In genomic region chrIII:3869292-3869781, ce11 we compare ENCODE assay signal across 5 worm cellular contexts.
A peak's percentile ranks its signal among the peaks of the same experiment; 100 is the strongest.
TF ChIP-seq lines count a peak whose summit lies in the region.

No protein-coding gene starts in this region.

TF ChIP-seq in whole organism, L1 larva, 84 proteins besides CTCF, POLR2A, EP300 and RAD21 (continues in another document):
- TF ChIP-seq nhr-20 (tag; optimal IDR thresholded peaks at IDR 0.05; lab: Kevin White, UChicago) (peak; percentile 2), pqm-1 (tag; optimal IDR thresholded peaks at IDR 0.05; lab: Kevin White, UChicago) (no peak), hpl-2 (GFP tag; optimal IDR thresholded peaks at IDR 0.05; lab: Kevin White, UChicago) (peak; percentile 44), xbp-1 (tag; optimal IDR thresholded peaks at IDR 0.05; lab: Kevin White, UChicago) (peak; percentile 19), elt-3 (tag; optimal IDR thresholded peaks at IDR 0.05; lab: Kevin White, UChicago) (no peak), lin-39 (tag; optimal IDR thresholded peaks at IDR 0.05; lab: Kevin White, UChicago) (no peak), unc-30 (tag; optimal IDR thresholded peaks at IDR 0.05; lab: Kevin White, UChicago) (no peak), vab-15 (tag; optimal IDR thresholded peaks at IDR 0.05; lab: Kevin White, UChicago) (no peak), ceh-63 (GFP tag; optimal IDR thresholded peaks at IDR 0.05; lab: Kevin White, UChicago) (no peak), elt-2 (tag; optimal IDR thresholded peaks at IDR 0.05; lab: Kevin White, UChicago) (no peak), nhr-71 (tag; optimal IDR thresholded peaks at IDR 0.05; lab: Kevin White, UChicago) (peak; percentile 22), ceh-82 (tag; optimal IDR thresholded peaks at IDR 0.05; lab: Kevin White, UChicago) (no peak), lin-13 (GFP tag; optimal IDR thresholded peaks at IDR 0.05; lab: Kevin White, UChicago) (no peak), fkh-4 (tag; optimal IDR thresholded peaks at IDR 0.05; lab: Kevin White, UChicago; ENCODE audit: borderline replicate concordance) (no peak), mdl-1 (tag; optimal IDR thresholded peaks at IDR 0.05; lab: Kevin White, UChicago) (no peak), C04F5.9 (tag; optimal IDR thresholded peaks at IDR 0.05; lab: Kevin White, UChicago) (no peak), nhr-84 (tag; optimal IDR thresholded peaks at IDR 0.05; lab: Kevin White, UChicago) (no peak), isw-1 (GFP tag; IDR thresholded peaks at IDR 0.05; lab: Robert Waterston, UW) (no peak), pax-3 (tag; optimal IDR thresholded peaks at IDR 0.05; lab: Kevin White, UChicago) (no peak)

TF ChIP-seq in whole organism, L3 larva, 47 proteins besides CTCF, POLR2A, EP300 and RAD21:
- peak; percentile 74 for TF ChIP-seq nhr-77 (tag; optimal IDR thresholded peaks at IDR 0.05; lab: Kevin White, UChicago)
- peak; percentile 17 for TF ChIP-seq elt-2 (tag; optimal IDR thresholded peaks at IDR 0.05; lab: Kevin White, UChicago)
- TF ChIP-seq nhr-12 (tag; optimal IDR thresholded peaks at IDR 0.05; lab: Kevin White, UChicago), result no peak
- TF ChIP-seq nhr-28 (tag; optimal IDR thresholded peaks at IDR 0.05; lab: Kevin White, UChicago), result no peak
- peak; percentile 17 for TF ChIP-seq lsy-12 (tag; optimal IDR thresholded peaks at IDR 0.05; lab: Kevin White, UChicago)
- peak; percentile 45 for TF ChIP-seq R02D3.7 (tag; optimal IDR thresholded peaks at IDR 0.05; lab: Kevin White, UChicago)
- no peak for TF ChIP-seq egl-27 (tag; optimal IDR thresholded peaks at IDR 0.05; lab: Kevin White, UChicago)
- peak; percentile 52 for TF ChIP-seq nhr-25 (tag; optimal IDR thresholded peaks at IDR 0.05; lab: Kevin White, UChicago)
- no peak for TF ChIP-seq nhr-43 (tag; optimal IDR thresholded peaks at IDR 0.05; lab: Kevin White, UChicago; ENCODE audit: poor library complexity, severe bottlenecking)
- TF ChIP-seq nhr-23 (tag; optimal IDR thresholded peaks at IDR 0.05; lab: Kevin White, UChicago), result peak; percentile 44
- TF ChIP-seq ceh-82 (tag; optimal IDR thresholded peaks at IDR 0.05; lab: Kevin White, UChicago), result peak; percentile 60
- TF ChIP-seq aly-2 (tag; optimal IDR thresholded peaks at IDR 0.05; lab: Kevin White, UChicago), result peak; percentile 75
- TF ChIP-seq ceh-28 (tag; optimal IDR thresholded peaks at IDR 0.05; lab: Kevin White, UChicago), result peak; percentile 45
- no peak for TF ChIP-seq nhr-11 (tag; optimal IDR thresholded peaks at IDR 0.05; lab: Kevin White, UChicago)

TF ChIP-seq in whole organism, early embryonic, 17 proteins besides CTCF, POLR2A, EP300 and RAD21:
- no peak for TF ChIP-seq pes-1 (GFP tag; IDR thresholded peaks at IDR 0.05; lab: Robert Waterston, UW)
- 0 out of 2 replicates have a peak, but pooled peaks have one; percentile 22 for TF ChIP-seq tbx-37 (GFP tag; conservative IDR thresholded peaks at IDR 0.05; lab: Robert Waterston, UW)
- TF ChIP-seq ets-7 (tag; optimal IDR thresholded peaks at IDR 0.05; lab: Kevin White, UChicago), result no peak
- TF ChIP-seq F13C5.2 (tag; optimal IDR thresholded peaks at IDR 0.05; lab: Kevin White, UChicago), result no peak
- no peak for TF ChIP-seq flt-1 (GFP tag; IDR thresholded peaks at IDR 0.05; lab: Robert Waterston, UW)
- peak; percentile 72 for TF ChIP-seq ama-1 (optimal IDR thresholded peaks at IDR 0.05; lab: Kevin White, UChicago)
- TF ChIP-seq ceh-13 (GFP tag; optimal IDR thresholded peaks at IDR 0.05; lab: Kevin White, UChicago), result no peak
- TF ChIP-seq ceh-36 (tag; optimal IDR thresholded peaks at IDR 0.05; lab: Kevin White, UChicago), result no peak
- TF ChIP-seq aly-1 (tag; optimal IDR thresholded peaks at IDR 0.05; lab: Kevin White, UChicago), result no peak
- TF ChIP-seq B0310.2 (tag; optimal IDR thresholded peaks at IDR 0.05; lab: Kevin White, UChicago), result no peak
- TF ChIP-seq tbx-11 (GFP tag; IDR thresholded peaks at IDR 0.05; lab: Robert Waterston, UW), result no peak
- 0 out of 2 replicates have a peak, but pooled peaks have one; percentile 21 for TF ChIP-seq scrt-1 (GFP tag; IDR thresholded peaks at IDR 0.05; lab: Robert Waterston, UW)
- TF ChIP-seq sea-1 (GFP tag; conservative IDR thresholded peaks at IDR 0.05; lab: Robert Waterston, UW), result no peak
TF ChIP-seq in whole organism, early embryonic: peak in this region for 3.

TF ChIP-seq in whole organism, midembryonic, 9 proteins besides CTCF, POLR2A, EP300 and RAD21:
- TF ChIP-seq ztf-29 (GFP tag; IDR thresholded peaks at IDR 0.05; lab: Robert Waterston, UW) (no peak), flt-1 (GFP tag; IDR thresholded peaks at IDR 0.05; lab: Robert Waterston, UW) (peak; percentile 48), ztf-23 (GFP tag; IDR thresholded peaks at IDR 0.05; lab: Robert Waterston, UW) (no peak)

TF ChIP-seq in whole organism, young adult, 124 proteins besides CTCF, POLR2A, EP300 and RAD21 (continues in another document):
- TF ChIP-seq unc-62 (GFP tag; optimal IDR thresholded peaks at IDR 0.05; lab: Kevin White, UChicago) (no peak), mxl-1 (tag; optimal IDR thresholded peaks at IDR 0.05; lab: Kevin White, UChicago) (peak; percentile 72), snpc-4 (GFP tag; optimal IDR thresholded peaks at IDR 0.05; lab: Kevin White, UChicago) (peak; percentile 8), snpc-4 (tag; optimal IDR thresholded peaks at IDR 0.05; lab: Kevin White, UChicago) (peak in 3 of 4 experiments; percentile 33 to 63 (median 52)), tlf-1 (GFP tag; optimal IDR thresholded peaks at IDR 0.05; lab: Kevin White, UChicago) (peak; percentile 88), hmg-20 (GFP tag; IDR thresholded peaks at IDR 0.05; lab: Robert Waterston, UW) (peak; percentile 66), F37B4.10 (GFP tag; IDR thresholded peaks at IDR 0.05; lab: Robert Waterston, UW) (no peak), ZK185.1 (tag; optimal IDR thresholded peaks at IDR 0.05; lab: Kevin White, UChicago; ENCODE audit: poor library complexity, severe bottlenecking) (peak; percentile 51), F57A8.1 (GFP tag; optimal IDR thresholded peaks at IDR 0.05; lab: Kevin White, UChicago) (no peak), T07F8.4 (tag; optimal IDR thresholded peaks at IDR 0.05; lab: Kevin White, UChicago) (peak; percentile 55), nfya-1 (tag; optimal IDR thresholded peaks at IDR 0.05; lab: Kevin White, UChicago; ENCODE audit: borderline replicate concordance, insufficient read depth) (no peak), B0019.2 (GFP tag; conservative IDR thresholded peaks at IDR 0.05; lab: Robert Waterston, UW) (no peak), K12H6.12 (tag; optimal IDR thresholded peaks at IDR 0.05; lab: Kevin White, UChicago) (no peak), bed-2 (GFP tag; IDR thresholded peaks at IDR 0.05; lab: Robert Waterston, UW) (no peak), ceh-27 (GFP tag; optimal IDR thresholded peaks at IDR 0.05; lab: Kevin White, UChicago) (peak; percentile 41), B0336.3 (GFP tag; IDR thresholded peaks at IDR 0.05; lab: Robert Waterston, UW) (peak; percentile 94), ekl-4 (GFP tag; IDR thresholded peaks at IDR 0.05; lab: Robert Waterston, UW) (peak; percentile 88), mcd-1 (GFP tag; IDR thresholded peaks at IDR 0.05; lab: Robert Waterston, UW) (peak; percentile 60; the same call in 1 of the 2 replicates), F52B5.7 (tag; optimal IDR thresholded peaks at IDR 0.05; lab: Kevin White, UChicago) (peak; percentile 84), ceh-40 (GFP tag; IDR thresholded peaks at IDR 0.05; lab: Robert Waterston, UW) (peak; percentile 80; the same call in 1 of the 2 replicates), nfya-2 (GFP tag; IDR thresholded peaks at IDR 0.05; lab: Robert Waterston, UW) (peak; percentile 87), C06A6.2 (GFP tag; conservative IDR thresholded peaks at IDR 0.05; lab: Robert Waterston, UW) (no peak), somi-1 (GFP tag; optimal IDR thresholded peaks at IDR 0.05; lab: Kevin White, UChicago) (peak; percentile 23), B0035.1 (tag; optimal IDR thresholded peaks at IDR 0.05; lab: Kevin White, UChicago) (peak; percentile 54), F49E8.2 (tag; optimal IDR thresholded peaks at IDR 0.05; lab: Kevin White, UChicago; ENCODE audit: insufficient read depth) (peak; percentile 97), nfyb-1 (GFP tag; IDR thresholded peaks at IDR 0.05; lab: Robert Waterston, UW) (peak; percentile 78), lin-35 (GFP tag; optimal IDR thresholded peaks at IDR 0.05; lab: Kevin White, UChicago) (peak in 1 of 3 experiments; percentile 57), Y67H2A.10 (GFP tag; conservative IDR thresholded peaks at IDR 0.05; lab: Robert Waterston, UW) (no peak), rpc-1 (optimal IDR thresholded peaks at IDR 0.05; lab: Kevin White, UChicago) (no peak), rpc-1 (tag; optimal IDR thresholded peaks at IDR 0.05; lab: Kevin White, UChicago) (peak; percentile 21), ztf-26 (tag; optimal IDR thresholded peaks at IDR 0.05; lab: Kevin White, UChicago) (peak; percentile 62), B0261.1 (tag; optimal IDR thresholded peaks at IDR 0.05; lab: Kevin White, UChicago) (peak; percentile 18), Y56A3A.18 (GFP tag; IDR thresholded peaks at IDR 0.05; lab: Robert Waterston, UW) (peak; percentile 95), gei-17 (GFP tag; optimal IDR thresholded peaks at IDR 0.05; lab: Kevin White, UChicago) (no peak), nhr-90 (tag; optimal IDR thresholded peaks at IDR 0.05; lab: Kevin White, UChicago) (peak; percentile 59), ceh-100 (GFP tag; IDR thresholded peaks at IDR 0.05; lab: Robert Waterston, UW) (peak; percentile 71), aptf-3 (GFP tag; IDR thresholded peaks at IDR 0.05; lab: Robert Waterston, UW) (peak; percentile 83; the same call in 1 of the 2 replicates), hmg-1.2 (GFP tag; IDR thresholded peaks at IDR 0.05; lab: Robert Waterston, UW) (peak; percentile 45), attf-3 (GFP tag; conservative IDR thresholded peaks at IDR 0.05; lab: Robert Waterston, UW) (no peak), ztf-6 (GFP tag; IDR thresholded peaks at IDR 0.05; lab: Robert Waterston, UW) (no peak), F10E7.11 (tag; optimal IDR thresholded peaks at IDR 0.05; lab: Kevin White, UChicago) (peak; percentile 86), ztf-25 (GFP tag; IDR thresholded peaks at IDR 0.05; lab: Robert Waterston, UW) (no peak), F23B12.7 (tag; optimal IDR thresholded peaks at IDR 0.05; lab: Kevin White, UChicago; ENCODE audit: insufficient read depth) (peak; percentile 47), lsl-1 (GFP tag; optimal IDR thresholded peaks at IDR 0.05; lab: Kevin White, UChicago) (peak; percentile 71), Y95B8A.8 (GFP tag; IDR thresholded peaks at IDR 0.05; lab: Robert Waterston, UW) (peak; percentile 80), snpc-3.4 (tag; optimal IDR thresholded peaks at IDR 0.05; lab: Kevin White, UChicago) (peak; percentile 90), sptf-2 (GFP tag; optimal IDR thresholded peaks at IDR 0.05; lab: Kevin White, UChicago) (no peak), madf-6 (GFP tag; IDR thresholded peaks at IDR 0.05; lab: Robert Waterston, UW) (peak; percentile 81)

Comparison
In these comparisons a context has a peak if more than half of its experiments do, and no peak if none do; other contexts are left out.
1. Of the 8 proteins assayed by ChIP-seq in both whole organism, young adult and whole organism, L1 larva: peak only in whole organism, young adult: snpc-4 and unc-130; only in whole organism, L1 larva: none; in both: efl-1 and nhr-90; in neither: 2; mixed calls (peak in some experiments, not most) for 2.